Worm (Caenorhabditis elegans) whole organism, early embryonic: Measurements from ENCODE around the gene arx-5.

Experiments
- ama-1 ChIP-seq: fragments of 150-350 bp; optimal IDR thresholded peaks from 2 replicates; lab custom pipeline; 2014
- hmbx-1 ChIP-seq: sonication (generic microtip); optimal IDR thresholded peaks from 2 replicates; lab custom pipeline; 2016; ENCODE audit warnings: mild to moderate bottlenecking, missing genetic modification characterization, missing compliant biosample characterization
- hnd-1 ChIP-seq: sonication (generic microtip); optimal IDR thresholded peaks from 2 replicates; lab custom pipeline; 2016; ENCODE audit warnings: missing genetic modification characterization, missing compliant biosample characterization

ce11 chrIII:12831696-12832095 lies 13.8 kb upstream of the arx-5 start:
- TF ChIP-seq hnd-1 (tag; lab: Kevin White, UChicago) (no peak), ama-1 (no peak), hmbx-1 (tag; lab: Kevin White, UChicago) (no peak)
